Fruit fly (Drosophila melanogaster) whole organism: ENCODE measurements around the gene CG14696.

Experiments used
- CG8478 ChIP-seq: fragments of >200 bp; optimal IDR thresholded peaks from 2 replicates; lab custom pipeline; 2018; ENCODE audit warnings: inconsistent platforms
- pan ChIP-seq: fragments of >200 bp; optimal IDR thresholded peaks from 2 replicates; lab custom pipeline; 2017
- psq ChIP-seq: fragments of >200 bp; optimal IDR thresholded peaks from 2 replicates; lab custom pipeline; 2017
- usp ChIP-seq: fragments of >200 bp; optimal IDR thresholded peaks from 2 replicates; lab custom pipeline; 2017; ENCODE audit warnings: missing biosample characterization, missing genetic modification characterization, mixed read lengths

DNA sequence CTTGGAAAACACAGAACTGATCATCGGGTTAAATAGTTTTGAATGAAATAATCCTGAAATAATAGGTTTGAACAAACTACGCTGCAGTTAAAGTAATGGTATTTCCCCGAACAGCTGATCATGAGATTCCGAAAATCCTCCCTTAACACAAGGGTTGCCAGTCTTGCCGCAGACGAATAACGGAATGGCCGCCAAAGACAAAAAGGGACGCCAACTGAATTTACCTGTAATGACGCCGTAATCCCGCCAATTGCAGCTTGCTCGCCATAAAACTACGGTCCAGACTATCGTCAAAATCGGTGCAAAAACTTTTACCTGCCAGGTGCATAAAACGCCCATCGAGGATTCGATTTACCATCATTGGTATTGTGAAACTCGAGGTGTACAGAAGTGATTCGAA is 28.2 kb downstream of the CG14696 start, which contains the start of gene CG4570:
- no peak for TF ChIP-seq usp (GFP tag; lab: Kevin White, UChicago)
- no peak for TF ChIP-seq psq (lab: Kevin White, UChicago)
- TF ChIP-seq pan (lab: Kevin White, UChicago): no peak
- no peak for TF ChIP-seq CG8478 (lab: Kevin White, UChicago)
